Fruit fly (Drosophila melanogaster) whole organism, embryonic: ENCODE results near the gene ND-SGDH.

Experiments used
- Adf1 ChIP-seq: fragments of 200-800 bp; sonication (Bioruptor generic); IDR thresholded peaks from 2 replicates; pipeline ENCODE4 v1.3.6; 2022; ENCODE audit warnings: missing biosample characterization, missing genetic modification characterization
- Atf6 ChIP-seq: fragments of 200-800 bp; sonication (Bioruptor generic); IDR thresholded peaks from 2 replicates; pipeline ENCODE4 v1.3.6; 2022; ENCODE audit warnings: missing biosample characterization, missing genetic modification characterization
- Bgb ChIP-seq: fragments of 200-800 bp; sonication (Bioruptor generic); IDR thresholded peaks from 2 replicates; pipeline ENCODE4 v1.3.6; 2022; ENCODE audit warnings: missing biosample characterization, missing genetic modification characterization; ENCODE audit not compliant: partially characterized antibody
- CG10462 ChIP-seq: fragments of 200-800 bp; sonication (Bioruptor generic); optimal IDR thresholded peaks from 2 replicates; lab custom pipeline; 2016; ENCODE audit warnings: missing biosample characterization, missing genetic modification characterization
- CG11695 ChIP-seq: fragments of 200-800 bp; sonication (Bioruptor generic); IDR thresholded peaks from 3 replicates; pipeline ENCODE4 v1.3.6; 2022; ENCODE audit warnings: missing biosample characterization, missing genetic modification characterization
- CG14710 ChIP-seq: fragments of 200-800 bp; sonication (Bioruptor generic); optimal IDR thresholded peaks from 3 replicates; lab custom pipeline; 2019; ENCODE audit warnings: missing biosample characterization, mild to moderate bottlenecking, missing genetic modification characterization, moderate library complexity
- CG1603 ChIP-seq: fragments of 200-800 bp; sonication (Bioruptor generic); optimal IDR thresholded peaks from 2 replicates; lab custom pipeline; 2019; ENCODE audit warnings: missing biosample characterization, mild to moderate bottlenecking, missing genetic modification characterization, moderate library complexity
- CG16779 ChIP-seq: fragments of 200-800 bp; sonication (Bioruptor generic); IDR thresholded peaks from 2 replicates; pipeline ENCODE4 v1.3.6; 2022; ENCODE audit warnings: missing biosample characterization, missing genetic modification characterization
- CG31365 ChIP-seq: fragments of 200-800 bp; sonication (Bioruptor generic); optimal IDR thresholded peaks from 2 replicates; lab custom pipeline; 2018; ENCODE audit warnings: missing biosample characterization, mild to moderate bottlenecking, missing genetic modification characterization
- CG32532 ChIP-seq: fragments of 200-800 bp; sonication (Bioruptor generic); IDR thresholded peaks from 2 replicates; pipeline ENCODE4 v1.3.6; 2022; ENCODE audit warnings: missing biosample characterization, missing genetic modification characterization
- CG32772 ChIP-seq: fragments of 200-800 bp; sonication (Bioruptor generic); IDR thresholded peaks from 2 replicates; pipeline ENCODE4 v1.3.6; 2022; ENCODE audit warnings: missing biosample characterization, missing genetic modification characterization
- CG4328 ChIP-seq: fragments of 200-800 bp; sonication (Bioruptor generic); optimal IDR thresholded peaks from 3 replicates; lab custom pipeline; 2017; ENCODE audit warnings: missing biosample characterization, missing genetic modification reagents, missing genetic modification characterization
- CG6175 ChIP-seq: fragments of 200-800 bp; sonication (Bioruptor generic); IDR thresholded peaks from 3 replicates; pipeline ENCODE4 v1.3.6; 2022; ENCODE audit warnings: missing biosample characterization, missing genetic modification characterization
- CG6689 ChIP-seq: fragments of 200-800 bp; sonication (Bioruptor generic); IDR thresholded peaks from 2 replicates; pipeline ENCODE4 v1.3.6; 2022; ENCODE audit warnings: missing biosample characterization, missing genetic modification characterization
- CG6765 ChIP-seq: fragments of 200-800 bp; sonication (Bioruptor generic); optimal IDR thresholded peaks from 3 replicates; lab custom pipeline; 2017; ENCODE audit warnings: missing biosample characterization, mild to moderate bottlenecking, missing genetic modification characterization
- CG6791 ChIP-seq: fragments of 200-800 bp; sonication (Bioruptor generic); IDR thresholded peaks from 3 replicates; pipeline ENCODE4 v1.3.6; 2022; ENCODE audit warnings: missing biosample characterization, missing genetic modification characterization; ENCODE audit not compliant: partially characterized antibody
- Camta ChIP-seq: fragments of 200-800 bp; sonication (Bioruptor generic); optimal IDR thresholded peaks from 2 replicates; lab custom pipeline; 2016; ENCODE audit warnings: missing biosample characterization, missing genetic modification characterization
- Deaf1 ChIP-seq: fragments of 200-800 bp; optimal IDR thresholded peaks from 3 replicates; lab custom pipeline; 2019; ENCODE audit warnings: missing biosample characterization, mild to moderate bottlenecking, missing genetic modification characterization, moderate library complexity
- Ets65A ChIP-seq: fragments of 200-800 bp; sonication (Bioruptor generic); peaks from one replicate; lab custom pipeline; 2016; ENCODE audit warnings: missing biosample characterization, missing genetic modification characterization
- H2.0 ChIP-seq: fragments of 200-800 bp; sonication (Bioruptor generic); IDR thresholded peaks from 2 replicates; pipeline ENCODE4 v1.3.6; 2022; ENCODE audit warnings: missing biosample characterization, missing genetic modification characterization
- HLH3B ChIP-seq: fragments of 200-800 bp; sonication (Bioruptor generic); IDR thresholded peaks from 2 replicates; pipeline ENCODE4 v1.3.6; 2022; ENCODE audit warnings: missing biosample characterization, missing genetic modification characterization
- HLH4C ChIP-seq: fragments of 200-800 bp; sonication (Bioruptor generic); IDR thresholded peaks from 3 replicates; pipeline ENCODE4 v1.3.6; 2022; ENCODE audit warnings: missing biosample characterization, missing genetic modification characterization; ENCODE audit not compliant: partially characterized antibody
- Hr3 ChIP-seq: fragments of 200-800 bp; sonication (Bioruptor generic); optimal IDR thresholded peaks from 3 replicates; lab custom pipeline; 2016; ENCODE audit warnings: missing biosample characterization, missing genetic modification characterization
- Med ChIP-seq: fragments of 200-800 bp; sonication (Bioruptor generic); peaks from one replicate; lab custom pipeline; 2016; ENCODE audit warnings: missing biosample characterization, missing genetic modification characterization, mild to moderate bottlenecking, inconsistent platforms, moderate library complexity
- NC2β ChIP-seq: fragments of 200-800 bp; sonication (Bioruptor generic); optimal IDR thresholded peaks from 2 replicates; lab custom pipeline; 2016; ENCODE audit warnings: missing biosample characterization, missing genetic modification characterization
- NFAT ChIP-seq: fragments of 200-800 bp; sonication (Bioruptor generic); IDR thresholded peaks from 2 replicates; pipeline ENCODE4 v1.3.6; 2022; ENCODE audit warnings: missing biosample characterization, missing genetic modification characterization
- Ptx1 ChIP-seq: fragments of 200-800 bp; sonication (Bioruptor generic); IDR thresholded peaks from 2 replicates; pipeline ENCODE4 v1.3.6; 2022; ENCODE audit warnings: missing biosample characterization, missing genetic modification characterization
- Sox102F ChIP-seq: fragments of 200-800 bp; sonication (Bioruptor generic); optimal IDR thresholded peaks from 2 replicates; lab custom pipeline; 2018; ENCODE audit warnings: missing biosample characterization, mild to moderate bottlenecking, missing genetic modification characterization, moderate library complexity
- Sry-δ ChIP-seq: fragments of 200-800 bp; sonication (Bioruptor generic); optimal IDR thresholded peaks from 2 replicates; lab custom pipeline; 2016; ENCODE audit warnings: missing biosample characterization, missing genetic modification characterization
- ase ChIP-seq: fragments of 200-800 bp; sonication (Bioruptor generic); IDR thresholded peaks from 3 replicates; pipeline ENCODE4 v1.3.6; 2022; ENCODE audit warnings: missing biosample characterization, missing genetic modification characterization
- crp ChIP-seq, 2 experiments: fragments of 200-800 bp; sonication (Bioruptor generic); optimal IDR thresholded peaks; 2 replicates in 1 of 2; 3 replicates in 1 of 2; lab custom pipeline; 2017; ENCODE audit warnings: missing biosample characterization in 2 of 2, missing genetic modification characterization in 2 of 2, mild to moderate bottlenecking in 1 of 2, moderate library complexity in 1 of 2
- dati ChIP-seq: fragments of 200-800 bp; sonication (Bioruptor generic); IDR thresholded peaks from 2 replicates; pipeline ENCODE4 v1.3.6; 2022; ENCODE audit warnings: missing biosample characterization, missing genetic modification characterization
- eyg ChIP-seq: fragments of 200-800 bp; sonication (Bioruptor generic); optimal IDR thresholded peaks from 3 replicates; lab custom pipeline; 2016; ENCODE audit warnings: missing biosample characterization, missing genetic modification characterization
- fd96Cb ChIP-seq: fragments of 200-800 bp; sonication (Bioruptor generic); optimal IDR thresholded peaks from 2 replicates; lab custom pipeline; 2018; ENCODE audit warnings: missing biosample characterization, mild to moderate bottlenecking, missing genetic modification characterization, moderate library complexity
- gem ChIP-seq: fragments of 200-800 bp; sonication (Bioruptor generic); optimal IDR thresholded peaks from 2 replicates; lab custom pipeline; 2019; ENCODE audit warnings: missing biosample characterization, mild to moderate bottlenecking, missing genetic modification characterization, moderate library complexity
- her ChIP-seq: fragments of 200-800 bp; sonication (Bioruptor generic); optimal IDR thresholded peaks from 2 replicates; lab custom pipeline; 2016; ENCODE audit warnings: missing biosample characterization, missing genetic modification characterization
- hkb ChIP-seq, 2 experiments: fragments of 200-800 bp in 1 of 2; fragments of >200 bp in 1 of 2; sonication (Bioruptor generic) in 1 of 2; IDR thresholded peaks in 1 of 2; optimal IDR thresholded peaks in 1 of 2; 2 replicates each; pipeline versions ENCODE4 v1.3.6 to Lab custom; 2017 to 2022; ENCODE audit warnings: missing biosample characterization in 1 of 2, missing genetic modification characterization in 1 of 2
- lmd ChIP-seq: fragments of 200-800 bp; sonication (Bioruptor generic); IDR thresholded peaks from 2 replicates; pipeline ENCODE4 v1.3.6; 2022; ENCODE audit warnings: missing biosample characterization, missing genetic modification characterization
- lov ChIP-seq, 2 experiments: fragments of 200-800 bp in 1 of 2; fragments of >200 bp in 1 of 2; sonication (Bioruptor generic) in 1 of 2; IDR thresholded peaks in 1 of 2; optimal IDR thresholded peaks in 1 of 2; 2 replicates in 1 of 2; 3 replicates in 1 of 2; pipeline versions ENCODE4 v1.3.6 to Lab custom; 2017 to 2022; ENCODE audit warnings: missing biosample characterization in 1 of 2, missing genetic modification characterization in 1 of 2
- peb ChIP-seq: fragments of 200-800 bp; sonication (Bioruptor generic); IDR thresholded peaks from 2 replicates; pipeline ENCODE4 v1.3.6; 2022; ENCODE audit warnings: missing biosample characterization, missing genetic modification characterization
- pros ChIP-seq: fragments of 200-800 bp; sonication (Bioruptor generic); optimal IDR thresholded peaks from 3 replicates; lab custom pipeline; 2019; ENCODE audit warnings: missing biosample characterization, mild to moderate bottlenecking, missing genetic modification characterization, moderate library complexity
- rib ChIP-seq: fragments of 200-800 bp; sonication (Bioruptor generic); IDR thresholded peaks from 2 replicates; pipeline ENCODE4 v1.3.6; 2022; ENCODE audit warnings: missing biosample characterization, missing genetic modification characterization
- row ChIP-seq: fragments of 200-800 bp; sonication (Bioruptor generic); IDR thresholded peaks from 3 replicates; pipeline ENCODE4 v1.3.6; 2022; ENCODE audit warnings: missing biosample characterization, missing genetic modification characterization
- seq ChIP-seq: fragments of 200-800 bp; sonication (Bioruptor generic); IDR thresholded peaks from 2 replicates; pipeline ENCODE4 v1.3.6; 2022; ENCODE audit warnings: missing biosample characterization, missing genetic modification characterization
- sisA ChIP-seq: fragments of 200-800 bp; sonication (Bioruptor generic); IDR thresholded peaks from 2 replicates; pipeline ENCODE4 v1.3.6; 2022; ENCODE audit warnings: missing biosample characterization, missing genetic modification characterization
- slbo ChIP-seq: fragments of 200-800 bp; sonication (Bioruptor generic); IDR thresholded peaks from 2 replicates; pipeline ENCODE4 v1.3.6; 2022; ENCODE audit warnings: missing biosample characterization, missing genetic modification characterization
- ssp ChIP-seq: fragments of 200-800 bp; sonication (Bioruptor generic); IDR thresholded peaks from 2 replicates; pipeline ENCODE4 v1.3.6; 2022; ENCODE audit warnings: missing biosample characterization, missing genetic modification characterization
- tna ChIP-seq: fragments of 200-800 bp; sonication (Bioruptor generic); IDR thresholded peaks from 2 replicates; pipeline ENCODE4 v1.3.6; 2022; ENCODE audit warnings: missing biosample characterization, missing genetic modification characterization; ENCODE audit not compliant: partially characterized antibody
- ttk ChIP-seq: fragments of 200-800 bp; sonication (Bioruptor generic); IDR thresholded peaks from 2 replicates; pipeline ENCODE4 v2.1.2; 2022; ENCODE audit warnings: missing biosample characterization, missing genetic modification characterization
- zfh1 ChIP-seq: fragments of 200-800 bp; sonication (Bioruptor generic); IDR thresholded peaks from 3 replicates; pipeline ENCODE4 v1.3.6; 2022; ENCODE audit warnings: missing biosample characterization, missing genetic modification characterization

ND-SGDH gene

DNA sequence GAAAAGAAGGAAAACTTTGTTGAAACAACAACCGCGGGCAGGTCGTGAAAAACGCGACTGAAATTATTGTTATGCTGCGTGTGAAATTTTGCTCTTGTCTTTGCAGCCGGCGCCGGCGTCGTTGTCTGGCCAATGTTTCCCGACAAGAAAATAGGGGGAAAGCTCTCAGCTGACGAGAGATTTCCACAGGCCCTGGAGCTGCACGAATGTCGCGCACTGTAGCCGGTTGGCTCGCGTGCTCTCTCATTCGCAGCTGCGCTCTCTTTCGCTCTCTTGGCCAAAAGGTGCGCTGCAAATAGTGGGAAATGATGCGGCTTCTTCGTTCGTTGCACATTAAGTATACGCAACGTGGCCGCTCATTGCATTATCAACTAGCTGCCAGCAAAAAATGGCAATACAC lies 25.3 kb upstream of the ND-SGDH start, which contains the start of gene CG9760 (continued):
- TF ChIP-seq crp (GFP tag; optimal IDR thresholded peaks at IDR 0.05; lab: Kevin White, UChicago) (peak in 1 of 2 experiments; percentile 53), CG6765 (no peak), Sox102F (GFP tag; lab: Kevin White, UChicago) (peak; percentile 29), her (GFP tag; lab: Kevin White, UChicago) (no peak), Hr3 (no peak), dati (GFP tag; lab: Robert Waterston, UW) (no peak), rib (GFP tag; lab: Robert Waterston, UW) (no peak), CG4328 (no peak), fd96Cb (tag; lab: Kevin White, UChicago) (no peak), CG10462 (GFP tag; lab: Kevin White, UChicago) (no peak), pros (GFP tag; lab: Kevin White, UChicago) (no peak), gem (tag; lab: Kevin White, UChicago) (peak; percentile 21), HLH3B (GFP tag; lab: Robert Waterston, UW) (0 out of 2 replicates have a peak, but pooled peaks have one; percentile 39), HLH4C (no peak), ase (GFP tag; lab: Robert Waterston, UW) (no peak), peb (GFP tag; lab: Robert Waterston, UW) (peak; percentile 6; the same call in 1 of the 2 replicates), lmd (peak; percentile 39), NC2β (GFP tag; lab: Kevin White, UChicago) (no peak), CG14710 (tag; lab: Kevin White, UChicago) (no peak), Ets65A (GFP tag; lab: Kevin White, UChicago) (peak; percentile 56), eyg (GFP tag; lab: Kevin White, UChicago) (no peak), ttk (GFP tag; lab: Robert Waterston, UW) (0 out of 2 replicates have a peak, but pooled peaks have one; percentile 34), row (GFP tag; lab: Robert Waterston, UW) (peak; percentile 36; the same call in 1 of the 3 replicates), tna (no peak), Sry-δ (no peak), Deaf1 (tag; lab: Kevin White, UChicago) (peak; percentile 49), NFAT (0 out of 2 replicates have a peak, but pooled peaks have one; percentile 12), CG1603 (tag; lab: Kevin White, UChicago) (peak; percentile 46), CG6689 (GFP tag; lab: Robert Waterston, UW) (no peak), CG31365 (tag; lab: Kevin White, UChicago) (no peak), H2.0 (GFP tag; lab: Robert Waterston, UW) (0 out of 2 replicates have a peak, but pooled peaks have one; percentile 5), Camta (no peak), CG6175 (GFP tag; lab: Robert Waterston, UW) (no peak), Med (GFP tag; lab: Kevin White, UChicago) (peak; percentile 82), zfh1 (GFP tag; lab: Robert Waterston, UW) (0 out of 3 replicates have a peak, but pooled peaks have one; percentile 37), Adf1 (GFP tag; lab: Robert Waterston, UW) (peak; percentile 40; the same call in 1 of the 2 replicates), Atf6 (GFP tag; lab: Robert Waterston, UW) (peak; percentile 7; the same call in 1 of the 2 replicates), Bgb (GFP tag; lab: Robert Waterston, UW) (no peak), CG6791 (GFP tag; lab: Robert Waterston, UW) (no peak), CG11695 (GFP tag; lab: Robert Waterston, UW) (peak; percentile 88), Ptx1 (GFP tag; lab: Robert Waterston, UW) (no peak), seq (GFP tag; lab: Robert Waterston, UW) (no peak), sisA (GFP tag; lab: Robert Waterston, UW) (peak; percentile 5; the same call in 1 of the 2 replicates), CG32532 (GFP tag; lab: Robert Waterston, UW) (peak; percentile 42; the same call in 1 of the 2 replicates), ssp (GFP tag; lab: Robert Waterston, UW) (0 out of 2 replicates have a peak, but pooled peaks have one; percentile 11), hkb (optimal IDR thresholded peaks at IDR 0.05; lab: Kevin White, UChicago) (no peak), hkb (GFP tag; IDR thresholded peaks at IDR 0.05; lab: Robert Waterston, UW) (peak; percentile 65; the same call in 1 of the 2 replicates), lov (optimal IDR thresholded peaks at IDR 0.05; lab: Kevin White, UChicago) (no peak), lov (GFP tag; IDR thresholded peaks at IDR 0.05; lab: Robert Waterston, UW) (0 out of 3 replicates have a peak, but pooled peaks have one; percentile 35), CG16779 (GFP tag; lab: Robert Waterston, UW) (no peak), CG32772 (GFP tag; lab: Robert Waterston, UW) (peak; percentile 26; the same call in 1 of the 2 replicates), slbo (GFP tag; lab: Robert Waterston, UW) (peak; percentile 25; the same call in 1 of the 2 replicates)
- TF ChIP-seq, all 482 proteins: peak for 46
